Fruit fly (Drosophila melanogaster) S2 (cell line): ENCODE data around the gene Prosalpha2.

Experiments
- CG8478 ChIP-seq: fragments of >200 bp; optimal IDR thresholded peaks from 2 replicates; lab custom pipeline; 2018
- CTCF ChIP-seq, 2 experiments: fragments of >200 bp; optimal IDR thresholded peaks; 2 replicates each; lab custom pipeline; 2018

- TF ChIP-seq CG8478 (lab: Kevin White, UChicago) (no peak), CTCF (optimal IDR thresholded peaks at IDR 0.05; lab: Kevin White, UChicago) (no peak)
Measured at dm6 chr3R:12383036-12383435, 48.1 kb upstream of the Prosalpha2 start, which contains the start of gene GstD11.
